Worm (Caenorhabditis elegans): ENCODE measurements around the gene Y57G11B.6.

DNA sequence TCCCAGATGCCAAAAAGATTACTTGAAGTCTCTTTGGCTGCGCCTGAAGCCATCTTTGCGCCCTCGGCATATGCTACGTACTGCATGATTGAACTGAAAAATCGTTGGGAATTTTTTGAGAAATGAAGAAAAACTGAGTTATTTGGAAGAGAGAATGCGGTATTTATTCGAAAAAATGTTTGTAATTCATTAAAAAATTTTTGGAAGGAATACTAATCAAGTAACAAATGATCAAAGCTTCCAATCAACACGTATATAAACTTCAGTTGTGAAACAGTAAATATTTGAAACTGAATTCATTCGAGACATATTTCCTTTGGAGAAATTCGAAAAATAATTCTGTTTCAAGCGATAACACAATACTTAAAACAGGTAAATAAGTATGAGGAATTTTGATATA, 12.2 kb downstream of the Y57G11B.6 start, which contains the start of gene pals-29:
- TF ChIP-seq nhr-12 (tag; optimal IDR thresholded peaks at IDR 0.05) (no peak), ztf-4 (tag; optimal IDR thresholded peaks at IDR 0.05) (no peak), ama-1 (optimal IDR thresholded peaks at IDR 0.05) (no peak), egl-27 (tag; optimal IDR thresholded peaks at IDR 0.05) (no peak), lin-39 (tag; optimal IDR thresholded peaks at IDR 0.05) (no peak), nhr-23 (tag; optimal IDR thresholded peaks at IDR 0.05) (no peak), C34F6.9 (tag; optimal IDR thresholded peaks at IDR 0.05) (no peak), lsy-2 (tag; optimal IDR thresholded peaks at IDR 0.05) (no peak), skn-1 (tag; optimal IDR thresholded peaks at IDR 0.05) (no peak), aly-2 (tag; optimal IDR thresholded peaks at IDR 0.05) (no peak), unc-62 (GFP tag; optimal IDR thresholded peaks at IDR 0.05) (no peak), blmp-1 (tag; optimal IDR thresholded peaks at IDR 0.05; ENCODE audit: insufficient read depth) (no peak), ceh-82 (tag; optimal IDR thresholded peaks at IDR 0.05) (no peak), nhr-11 (tag; optimal IDR thresholded peaks at IDR 0.05) (no peak)
